Worm (Caenorhabditis elegans): ENCODE results near the gene nex-4.
A peak's percentile ranks its signal among the peaks of the same experiment; 100 is the strongest.

nex-4 gene

DNA sequence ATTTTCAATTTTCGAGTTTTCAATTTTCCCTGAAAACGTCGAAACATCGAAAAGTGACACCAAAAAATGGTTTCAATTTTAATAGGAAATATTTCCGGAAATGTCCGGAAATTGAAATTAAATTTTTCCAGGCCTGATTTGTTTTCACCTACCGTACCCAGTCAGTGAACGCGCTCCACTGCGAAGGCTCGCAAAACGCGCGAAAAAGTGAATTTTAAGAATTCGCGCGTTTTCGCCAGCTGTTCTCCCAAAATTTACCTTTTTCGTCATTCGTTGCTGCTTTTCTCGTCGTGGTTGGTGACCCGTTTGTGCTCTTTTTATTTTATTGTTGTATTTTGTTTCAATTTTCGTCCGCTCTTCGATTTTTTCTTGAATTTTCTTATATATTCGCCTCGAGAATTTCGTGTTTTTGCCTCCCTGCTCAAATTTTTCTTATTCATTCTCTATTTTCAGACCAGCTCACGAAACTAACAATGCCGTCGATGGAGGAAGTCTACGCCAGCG, 38.8 kb downstream of the nex-4 start, which contains the start of gene T19H12.2 (continued):
- peak; percentile 93 for TF ChIP-seq rcor-1 (GFP tag; IDR thresholded peaks at IDR 0.05)
- TF ChIP-seq snpc-4 (GFP tag; optimal IDR thresholded peaks at IDR 0.05), result peak; percentile 58
- peak in 3 of 4 experiments; percentile 32 to 70 (median 62) for TF ChIP-seq snpc-4 (tag; optimal IDR thresholded peaks at IDR 0.05)
- TF ChIP-seq athp-1 (tag; optimal IDR thresholded peaks at IDR 0.05), result peak; percentile 51
- peak; percentile 90 for TF ChIP-seq ekl-4 (GFP tag; IDR thresholded peaks at IDR 0.05)
- peak; percentile 29 for TF ChIP-seq ztf-18 (tag; optimal IDR thresholded peaks at IDR 0.05)
- peak; percentile 66 for TF ChIP-seq tbp1 (GFP tag; optimal IDR thresholded peaks at IDR 0.05)
- TF ChIP-seq gei-17 (GFP tag; optimal IDR thresholded peaks at IDR 0.05), result no peak
- TF ChIP-seq efl-1 (GFP tag; optimal IDR thresholded peaks at IDR 0.05), result peak; percentile 99
- peak; percentile 92 for TF ChIP-seq tlf-1 (GFP tag; optimal IDR thresholded peaks at IDR 0.05)
- peak; percentile 50; the same call in 1 of the 2 replicates for TF ChIP-seq Y67H2A.10 (GFP tag; conservative IDR thresholded peaks at IDR 0.05)
- TF ChIP-seq attf-3 (GFP tag; conservative IDR thresholded peaks at IDR 0.05), result peak; percentile 67
- TF ChIP-seq nhr-90 (tag; optimal IDR thresholded peaks at IDR 0.05), result no peak
- TF ChIP-seq cebp-2 (GFP tag; IDR thresholded peaks at IDR 0.05), result no peak
- TF ChIP-seq lin-54 (GFP tag; optimal IDR thresholded peaks at IDR 0.05), result peak; percentile 88
- peak; percentile 97 for TF ChIP-seq mcd-1 (GFP tag; IDR thresholded peaks at IDR 0.05)
- TF ChIP-seq Y79H2A.3 (GFP tag; conservative IDR thresholded peaks at IDR 0.05), result peak; percentile 86; the same call in 1 of the 2 replicates
- peak; percentile 93 for TF ChIP-seq B0019.2 (GFP tag; conservative IDR thresholded peaks at IDR 0.05)
- 0 out of 2 replicates have a peak, but pooled peaks have one; percentile 11 for TF ChIP-seq bed-2 (GFP tag; IDR thresholded peaks at IDR 0.05)
- TF ChIP-seq B0336.3 (GFP tag; IDR thresholded peaks at IDR 0.05), result peak; percentile 63; the same call in 1 of the 2 replicates
- peak; percentile 59; the same call in 1 of the 2 replicates for TF ChIP-seq nfyb-1 (GFP tag; IDR thresholded peaks at IDR 0.05)
- no peak for TF ChIP-seq bed-1 (GFP tag; IDR thresholded peaks at IDR 0.05)
- no peak for TF ChIP-seq tbx-9 (tag; optimal IDR thresholded peaks at IDR 0.05; ENCODE audit: borderline replicate concordance)
- peak; percentile 94 for TF ChIP-seq ztf-28 (GFP tag; IDR thresholded peaks at IDR 0.05)
- peak; percentile 94 for TF ChIP-seq dpl-1 (GFP tag; optimal IDR thresholded peaks at IDR 0.05)
- peak; percentile 74 for TF ChIP-seq snpc-1.1 (tag; optimal IDR thresholded peaks at IDR 0.05; ENCODE audit: insufficient read depth)
- TF ChIP-seq snpc-1.3 (tag; optimal IDR thresholded peaks at IDR 0.05; ENCODE audit: insufficient read depth), result peak; percentile 86
- no peak for TF ChIP-seq rpc-1 (optimal IDR thresholded peaks at IDR 0.05)
- peak; percentile 1 for TF ChIP-seq rpc-1 (tag; optimal IDR thresholded peaks at IDR 0.05)
- TF ChIP-seq aptf-2 (GFP tag; conservative IDR thresholded peaks at IDR 0.05), result peak; percentile 66
- TF ChIP-seq akir-1 (GFP tag; optimal IDR thresholded peaks at IDR 0.05), result no peak
- no peak for TF ChIP-seq nhr-27 (tag; optimal IDR thresholded peaks at IDR 0.05)
- no peak for TF ChIP-seq madf-10 (tag; optimal IDR thresholded peaks at IDR 0.05)
- peak; percentile 91 for TF ChIP-seq F49E8.2 (tag; optimal IDR thresholded peaks at IDR 0.05; ENCODE audit: insufficient read depth)
- TF ChIP-seq lin-35 (GFP tag; optimal IDR thresholded peaks at IDR 0.05), result peak in 2 of 3 experiments; percentile 58 to 93
- TF ChIP-seq ztf-3 (GFP tag; optimal IDR thresholded peaks at IDR 0.05), result no peak
- peak; percentile 98 for TF ChIP-seq D2030.7 (GFP tag; IDR thresholded peaks at IDR 0.05)
- no peak for TF ChIP-seq Y53F4B.3 (GFP tag; IDR thresholded peaks at IDR 0.05)
- TF ChIP-seq lin-26 (GFP tag; IDR thresholded peaks at IDR 0.05), result peak; percentile 21; the same call in 1 of the 2 replicates
- TF ChIP-seq C17E4.6 (GFP tag; IDR thresholded peaks at IDR 0.05), result peak; percentile 91
- peak; percentile 100 for TF ChIP-seq madf-8 (GFP tag; conservative IDR thresholded peaks at IDR 0.05)
- peak; percentile 92 for TF ChIP-seq madf-3 (GFP tag; IDR thresholded peaks at IDR 0.05)
- peak; percentile 38; the same call in 1 of the 2 replicates for TF ChIP-seq ceh-100 (GFP tag; IDR thresholded peaks at IDR 0.05)
- peak; percentile 93 for TF ChIP-seq Y95B8A.8 (GFP tag; IDR thresholded peaks at IDR 0.05)
- TF ChIP-seq ceh-27 (GFP tag; optimal IDR thresholded peaks at IDR 0.05), result no peak
- TF ChIP-seq dox-1 (GFP tag; IDR thresholded peaks at IDR 0.05), result peak; percentile 95
- peak; percentile 74 for TF ChIP-seq hmg-1.2 (GFP tag; IDR thresholded peaks at IDR 0.05)
- peak; percentile 41; the same call in 1 of the 2 replicates for TF ChIP-seq attf-6 (GFP tag; IDR thresholded peaks at IDR 0.05)

Data from whole organism, young adult.